Worm (Caenorhabditis elegans): Measurements from ENCODE around the gene C34F6.12.

DNA sequence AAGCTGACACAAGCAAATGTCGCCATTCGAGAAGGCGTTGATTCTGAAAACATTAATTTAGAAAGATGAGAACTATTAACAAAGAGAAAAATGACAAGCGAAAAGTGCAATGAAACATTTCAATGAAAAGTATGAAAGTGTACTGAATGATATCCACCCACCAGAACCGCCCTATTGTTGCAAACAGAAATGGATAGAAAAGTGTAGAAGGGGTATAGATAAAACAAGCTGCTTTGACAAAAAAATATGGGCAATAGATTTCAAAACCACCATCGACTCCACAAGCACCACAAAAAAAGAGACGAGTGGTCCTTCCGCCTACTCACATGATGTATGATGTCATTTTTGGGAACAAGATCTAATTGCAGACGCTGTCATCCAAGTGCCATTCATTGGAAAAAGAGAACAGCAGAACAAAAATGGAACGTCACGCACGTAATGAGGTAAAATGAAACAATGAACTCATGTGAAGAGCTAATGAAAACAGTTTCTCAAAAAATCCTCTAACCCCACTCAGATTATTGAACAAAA, 14.2 kb upstream of the C34F6.12 start, which contains the start of gene C34F6.10:
- TF ChIP-seq nhr-28 (tag; optimal IDR thresholded peaks at IDR 0.05) (no peak), unc-120 (tag; optimal IDR thresholded peaks at IDR 0.05; ENCODE audit: poor library complexity, severe bottlenecking) (no peak), nhr-237 (tag; optimal IDR thresholded peaks at IDR 0.05) (no peak), snpc-4 (tag; optimal IDR thresholded peaks at IDR 0.05) (no peak), ztf-11 (tag; optimal IDR thresholded peaks at IDR 0.05) (no peak), unc-39 (tag; optimal IDR thresholded peaks at IDR 0.05) (no peak), nhr-76 (tag; optimal IDR thresholded peaks at IDR 0.05) (no peak), pha-4 (tag; optimal IDR thresholded peaks at IDR 0.05) (no peak), blmp-1 (tag; optimal IDR thresholded peaks at IDR 0.05) (no peak), M03D4.4 (tag; optimal IDR thresholded peaks at IDR 0.05) (no peak), mep-1 (tag; optimal IDR thresholded peaks at IDR 0.05) (no peak), hlh-1 (tag; optimal IDR thresholded peaks at IDR 0.05) (no peak), ces-1 (GFP tag; optimal IDR thresholded peaks at IDR 0.05) (no peak)
